Worm (Caenorhabditis elegans) whole organism, L1 larva: Measurements from ENCODE around the gene C05D9.7.
A peak's percentile ranks its signal among the peaks of the same experiment; 100 is the strongest.

Source experiments
- C04F5.9 ChIP-seq: sonication (generic microtip); optimal IDR thresholded peaks from 2 replicates; lab custom pipeline; 2016; ENCODE audit warnings: missing genetic modification characterization, missing compliant biosample characterization
- C16A3.4 ChIP-seq: fragments of 150-350 bp; optimal IDR thresholded peaks from 2 replicates; lab custom pipeline; 2014; ENCODE audit warnings: missing biosample characterization, missing genetic modification characterization
- Y116A8C.19 ChIP-seq: sonication (generic microtip); optimal IDR thresholded peaks from 2 replicates; lab custom pipeline; 2016; ENCODE audit warnings: missing compliant biosample characterization, missing genetic modification characterization, borderline replicate concordance
- aha-1 ChIP-seq: fragments of 150-350 bp; optimal IDR thresholded peaks from 2 replicates; lab custom pipeline; 2014; ENCODE audit warnings: missing biosample characterization, missing genetic modification characterization
- alr-1 ChIP-seq: fragments of 200-800 bp; sonication (Bioruptor generic); optimal IDR thresholded peaks from 2 replicates; lab custom pipeline; 2018; ENCODE audit warnings: borderline replicate concordance, mild to moderate bottlenecking, missing genetic modification characterization, missing compliant biosample characterization
- aly-2 ChIP-seq: fragments of 150-350 bp; optimal IDR thresholded peaks from 2 replicates; lab custom pipeline; 2014; ENCODE audit warnings: missing biosample characterization, missing genetic modification characterization
- ama-1 ChIP-seq: fragments of 150-350 bp; optimal IDR thresholded peaks from 2 replicates; lab custom pipeline; 2014
- blmp-1 ChIP-seq: fragments of 150-350 bp; optimal IDR thresholded peaks from 2 replicates; lab custom pipeline; 2014; ENCODE audit warnings: missing biosample characterization, missing genetic modification characterization
- ceh-63 ChIP-seq: fragments of 200-800 bp; sonication (Bioruptor generic); optimal IDR thresholded peaks from 2 replicates; lab custom pipeline; 2018; ENCODE audit warnings: mild to moderate bottlenecking, missing genetic modification characterization, missing compliant biosample characterization
- ceh-8 ChIP-seq: fragments of 200-800 bp; sonication (Bioruptor generic); optimal IDR thresholded peaks from 2 replicates; lab custom pipeline; 2018; ENCODE audit warnings: mild to moderate bottlenecking, missing genetic modification characterization, moderate library complexity, missing compliant biosample characterization
- ceh-82 ChIP-seq, 3 experiments: fragments of 150-350 bp in 1 of 3; sonication (generic microtip) in 2 of 3; optimal IDR thresholded peaks; 2 replicates each; lab custom pipeline; 2014 to 2017; ENCODE audit warnings: missing biosample characterization in 3 of 3, missing genetic modification characterization in 3 of 3
- ceh-90 ChIP-seq: sonication (generic microtip); optimal IDR thresholded peaks from 2 replicates; lab custom pipeline; 2016; ENCODE audit warnings: missing genetic modification characterization, missing compliant biosample characterization
- dpl-1 ChIP-seq, 3 experiments: fragments of 150-350 bp in 2 of 3; sonication (generic microtip) in 1 of 3; optimal IDR thresholded peaks; 2 replicates each; lab custom pipeline; 2014 to 2017; ENCODE audit warnings: missing biosample characterization in 3 of 3, missing genetic modification characterization in 3 of 3, missing genetic modification reagents in 3 of 3
- dsc-1 ChIP-seq: sonication (generic microtip); optimal IDR thresholded peaks from 2 replicates; lab custom pipeline; 2016; ENCODE audit warnings: mild to moderate bottlenecking, missing genetic modification characterization, missing compliant biosample characterization
- efl-1 ChIP-seq, 4 experiments: fragments of 150-350 bp; optimal IDR thresholded peaks in 3 of 4; peaks in 1 of 4; 1 replicate in 1 of 4; 2 replicates in 3 of 4; lab custom pipeline; 2014; ENCODE audit warnings: missing biosample characterization in 2 of 4, missing genetic modification characterization in 2 of 4, missing genetic modification reagents in 2 of 4
- efl-3 ChIP-seq: fragments of 200-800 bp; sonication (Bioruptor generic); optimal IDR thresholded peaks from 2 replicates; lab custom pipeline; 2018; ENCODE audit warnings: mild to moderate bottlenecking, missing genetic modification characterization, missing compliant biosample characterization
- egl-13 ChIP-seq: sonication (generic microtip); optimal IDR thresholded peaks from 2 replicates; lab custom pipeline; 2016; ENCODE audit warnings: missing genotype, missing genetic modification reagents, missing genetic modification characterization, missing compliant biosample characterization
- egl-27 ChIP-seq, 2 experiments: fragments of 150-350 bp in 1 of 2; sonication (generic microtip); optimal IDR thresholded peaks; 3 replicates each; lab custom pipeline; 2017 to 2018; ENCODE audit warnings: missing biosample characterization in 2 of 2, missing genetic modification characterization in 2 of 2, missing genetic modification reagents in 2 of 2
- elt-2 ChIP-seq: sonication (generic microtip); optimal IDR thresholded peaks from 2 replicates; lab custom pipeline; 2016; ENCODE audit warnings: missing genetic modification characterization, mild to moderate bottlenecking, inconsistent platforms, missing compliant biosample characterization, missing genetic modification reagents
- ets-5 ChIP-seq: fragments of 200-800 bp; sonication (Bioruptor generic); IDR thresholded peaks from 2 replicates; pipeline ENCODE4 v1.3.6; 2022; ENCODE audit warnings: missing genetic modification characterization, missing compliant biosample characterization
- fkh-8 ChIP-seq: sonication (generic microtip); optimal IDR thresholded peaks from 2 replicates; lab custom pipeline; 2016; ENCODE audit warnings: mild to moderate bottlenecking, missing genetic modification characterization, missing compliant biosample characterization
- fos-1 ChIP-seq: fragments of 150-350 bp; optimal IDR thresholded peaks from 2 replicates; lab custom pipeline; 2014; ENCODE audit warnings: missing biosample characterization, missing genetic modification characterization
- grh-1 ChIP-seq: fragments of 200-800 bp; sonication (Bioruptor generic); IDR thresholded peaks from 2 replicates; pipeline ENCODE4 v1.3.6; 2022; ENCODE audit warnings: missing genetic modification reagents, missing genetic modification characterization, missing compliant biosample characterization
- irx-1 ChIP-seq: sonication (generic microtip); optimal IDR thresholded peaks from 2 replicates; lab custom pipeline; 2016; ENCODE audit warnings: missing genetic modification characterization, missing compliant biosample characterization
- jun-1 ChIP-seq: fragments of 150-350 bp; optimal IDR thresholded peaks from 2 replicates; lab custom pipeline; 2014; ENCODE audit warnings: missing biosample characterization, missing genetic modification reagents, missing genetic modification characterization
- lin-39 ChIP-seq: fragments of 150-350 bp; optimal IDR thresholded peaks from 2 replicates; lab custom pipeline; 2014; ENCODE audit warnings: missing biosample characterization, missing genetic modification reagents, missing genetic modification characterization
- lir-3 ChIP-seq: sonication (generic microtip); optimal IDR thresholded peaks from 2 replicates; lab custom pipeline; 2016; ENCODE audit warnings: mild to moderate bottlenecking, missing genetic modification characterization, moderate library complexity, missing compliant biosample characterization; ENCODE audit not compliant: poor library complexity
- lsy-2 ChIP-seq, 2 experiments: fragments of 150-350 bp; optimal IDR thresholded peaks; 2 replicates each; lab custom pipeline; 2014; ENCODE audit warnings: missing biosample characterization in 2 of 2, missing genetic modification characterization in 2 of 2
- mef-2 ChIP-seq: fragments of 150-350 bp; optimal IDR thresholded peaks from 2 replicates; lab custom pipeline; 2014; ENCODE audit warnings: missing biosample characterization, missing genetic modification characterization
- mep-1 ChIP-seq: fragments of 150-350 bp; optimal IDR thresholded peaks from 2 replicates; lab custom pipeline; 2014; ENCODE audit warnings: missing biosample characterization, missing genetic modification characterization
- nhr-12 ChIP-seq: sonication (generic microtip); optimal IDR thresholded peaks from 2 replicates; lab custom pipeline; 2017; ENCODE audit warnings: missing biosample characterization, missing genetic modification characterization
- nhr-19 ChIP-seq: fragments of 200-800 bp; sonication (Bioruptor generic); conservative IDR thresholded peaks from 2 replicates; pipeline ENCODE4 v1.3.6; 2022; ENCODE audit warnings: missing genetic modification characterization, missing compliant biosample characterization
- nhr-20 ChIP-seq: sonication (generic microtip); optimal IDR thresholded peaks from 2 replicates; lab custom pipeline; 2016; ENCODE audit warnings: mild to moderate bottlenecking, missing genetic modification characterization, missing compliant biosample characterization
- nhr-237 ChIP-seq: fragments of 150-350 bp; optimal IDR thresholded peaks from 2 replicates; lab custom pipeline; 2014; ENCODE audit warnings: missing biosample characterization, missing genetic modification characterization
- nhr-47 ChIP-seq: sonication (generic microtip); optimal IDR thresholded peaks from 2 replicates; lab custom pipeline; 2016; ENCODE audit warnings: mild to moderate bottlenecking, missing genetic modification characterization, moderate library complexity, missing compliant biosample characterization
- nhr-76 ChIP-seq: sonication (generic microtip); optimal IDR thresholded peaks from 2 replicates; lab custom pipeline; 2017; ENCODE audit warnings: missing biosample characterization, missing genetic modification characterization
- nhr-85 ChIP-seq: sonication (generic microtip); peaks from one replicate; lab custom pipeline; 2016; ENCODE audit warnings: missing genetic modification characterization, inconsistent platforms, missing compliant biosample characterization
- nhr-90 ChIP-seq: sonication (generic microtip); optimal IDR thresholded peaks from 2 replicates; lab custom pipeline; 2016; ENCODE audit warnings: mild to moderate bottlenecking, missing genetic modification characterization, missing compliant biosample characterization; ENCODE audit not compliant: poor library complexity
- pag-3 ChIP-seq: sonication (generic microtip); optimal IDR thresholded peaks from 2 replicates; lab custom pipeline; 2017; ENCODE audit warnings: missing genetic modification characterization, mild to moderate bottlenecking, missing compliant biosample characterization, antibody characterized with exemption, borderline replicate concordance; ENCODE audit not compliant: insufficient read depth
- pax-3 ChIP-seq: fragments of 200-800 bp; sonication (Bioruptor generic); optimal IDR thresholded peaks from 2 replicates; lab custom pipeline; 2018; ENCODE audit warnings: mild to moderate bottlenecking, missing genetic modification characterization, moderate library complexity, missing compliant biosample characterization
- rnt-1 ChIP-seq: sonication (generic microtip); optimal IDR thresholded peaks from 2 replicates; lab custom pipeline; 2016; ENCODE audit warnings: mild to moderate bottlenecking, missing genetic modification characterization, moderate library complexity, missing compliant biosample characterization
- skn-1 ChIP-seq: fragments of 150-350 bp; optimal IDR thresholded peaks from 2 replicates; lab custom pipeline; 2014; ENCODE audit warnings: missing biosample characterization, missing genetic modification characterization
- snu-23 ChIP-seq: sonication (generic microtip); optimal IDR thresholded peaks from 2 replicates; lab custom pipeline; 2016; ENCODE audit warnings: missing genetic modification characterization, missing compliant biosample characterization
- sox-4 ChIP-seq: sonication (generic microtip); optimal IDR thresholded peaks from 2 replicates; lab custom pipeline; 2016; ENCODE audit warnings: missing genetic modification characterization, missing compliant biosample characterization
- swsn-7 ChIP-seq: sonication (generic microtip); optimal IDR thresholded peaks from 2 replicates; lab custom pipeline; 2016; ENCODE audit warnings: missing genetic modification characterization, missing compliant biosample characterization
- unc-86 ChIP-seq: sonication (generic microtip); optimal IDR thresholded peaks from 2 replicates; lab custom pipeline; 2016; ENCODE audit warnings: missing genetic modification characterization, missing compliant biosample characterization
- unc-98 ChIP-seq: fragments of 200-800 bp; sonication (Bioruptor generic); IDR thresholded peaks from 2 replicates; pipeline ENCODE4 v1.3.6; 2022; ENCODE audit warnings: missing genetic modification characterization, missing compliant biosample characterization
- vab-15 ChIP-seq: sonication (generic microtip); optimal IDR thresholded peaks from 2 replicates; lab custom pipeline; 2017; ENCODE audit warnings: missing genotype, mild to moderate bottlenecking, missing genetic modification characterization, missing compliant biosample characterization
- xbp-1 ChIP-seq: sonication (generic microtip); optimal IDR thresholded peaks from 2 replicates; lab custom pipeline; 2016; ENCODE audit warnings: missing genetic modification characterization, missing compliant biosample characterization
- zag-1 ChIP-seq: fragments of 150-350 bp; optimal IDR thresholded peaks from 2 replicates; lab custom pipeline; 2014; ENCODE audit warnings: missing biosample characterization, missing genetic modification characterization

C05D9.7 gene

ce11 chrX:1141617-1142016, 22.4 kb upstream of the C05D9.7 start:
- TF ChIP-seq unc-86 (tag; lab: Kevin White, UChicago) (no peak), lir-3 (tag; lab: Kevin White, UChicago) (no peak), nhr-19 (GFP tag; lab: Robert Waterston, UW) (no peak), lsy-2 (tag; optimal IDR thresholded peaks at IDR 0.05; lab: Kevin White, UChicago) (no peak), Y116A8C.19 (no peak), aha-1 (no peak)

- no peak for TF ChIP-seq egl-13 (tag; lab: Kevin White, UChicago)
- TF ChIP-seq irx-1 (tag; lab: Kevin White, UChicago): peak; percentile 24
- TF ChIP-seq ama-1 (lab: Kevin White, UChicago): no peak
- no peak for TF ChIP-seq pag-3 (tag; lab: Kevin White, UChicago)
- peak; percentile 75 for TF ChIP-seq nhr-85
- TF ChIP-seq dsc-1: no peak
- no peak for TF ChIP-seq nhr-237 (tag; lab: Kevin White, UChicago)
- peak; percentile 57 for TF ChIP-seq nhr-47
- TF ChIP-seq zag-1 (tag; lab: Kevin White, UChicago): no peak
- peak; percentile 0 for TF ChIP-seq unc-86 (tag; lab: Kevin White, UChicago)
- peak in 2 of 3 experiments; percentile 6 to 56 for TF ChIP-seq ceh-82 (tag; optimal IDR thresholded peaks at IDR 0.05; lab: Kevin White, UChicago)
- TF ChIP-seq ceh-90: no peak
- TF ChIP-seq ets-5 (GFP tag; lab: Robert Waterston, UW): no peak
- peak; percentile 46 for TF ChIP-seq C16A3.4
- peak; percentile 35 for TF ChIP-seq mep-1
- no peak for TF ChIP-seq sox-4
- no peak for TF ChIP-seq lin-39 (tag; lab: Kevin White, UChicago)
- TF ChIP-seq efl-1 (optimal IDR thresholded peaks at IDR 0.05; lab: Kevin White, UChicago): peak; percentile 14 to 26
- peak; percentile 3 to 11 for TF ChIP-seq efl-1 (GFP tag; optimal IDR thresholded peaks at IDR 0.05 in 1 of 2; lab: Kevin White, UChicago)
- no peak for TF ChIP-seq egl-27 (tag; optimal IDR thresholded peaks at IDR 0.05; lab: Kevin White, UChicago)
- peak; percentile 27 for TF ChIP-seq xbp-1 (tag; lab: Kevin White, UChicago)
- no peak for TF ChIP-seq fkh-8 (tag; lab: Kevin White, UChicago)
- TF ChIP-seq nhr-12: no peak
- peak; percentile 33 for TF ChIP-seq swsn-7 (tag; lab: Kevin White, UChicago)
- TF ChIP-seq vab-15 (tag; lab: Kevin White, UChicago): peak; percentile 54
- TF ChIP-seq Y116A8C.19: no peak
- peak; percentile 74 for TF ChIP-seq snu-23 (GFP tag; lab: Kevin White, UChicago)
- TF ChIP-seq alr-1 (tag; lab: Kevin White, UChicago): no peak
- TF ChIP-seq ceh-63 (GFP tag; lab: Kevin White, UChicago): no peak
- no peak for TF ChIP-seq mef-2 (tag; lab: Kevin White, UChicago)
- peak in 2 of 3 experiments; percentile 29 to 34 for TF ChIP-seq dpl-1 (GFP tag; optimal IDR thresholded peaks at IDR 0.05; lab: Kevin White, UChicago)
- no peak for TF ChIP-seq ceh-8 (GFP tag; lab: Kevin White, UChicago)
- peak; percentile 84 for TF ChIP-seq grh-1
- peak; percentile 57 for TF ChIP-seq jun-1 (tag; lab: Kevin White, UChicago)
- TF ChIP-seq efl-3: no peak
- no peak for TF ChIP-seq elt-2 (tag; lab: Kevin White, UChicago)
- TF ChIP-seq nhr-20: peak; percentile 54
- no peak for TF ChIP-seq nhr-19 (GFP tag; lab: Robert Waterston, UW)
- TF ChIP-seq lsy-2 (tag; optimal IDR thresholded peaks at IDR 0.05; lab: Kevin White, UChicago): peak; percentile 10 to 49
- TF ChIP-seq fos-1 (tag; lab: Kevin White, UChicago): peak; percentile 13
- no peak for TF ChIP-seq pax-3 (tag; lab: Kevin White, UChicago)
- TF ChIP-seq C04F5.9 (tag; lab: Kevin White, UChicago): no peak
- TF ChIP-seq unc-98 (GFP tag; lab: Robert Waterston, UW): no peak
- TF ChIP-seq blmp-1: peak; percentile 38
- TF ChIP-seq skn-1 (tag; lab: Kevin White, UChicago): peak; percentile 87
- peak; percentile 52 for TF ChIP-seq nhr-90
- peak; percentile 47 for TF ChIP-seq rnt-1 (tag; lab: Kevin White, UChicago)
- TF ChIP-seq aly-2 (tag; lab: Kevin White, UChicago): no peak
- no peak for TF ChIP-seq nhr-76
Observed at ce11 chrX:1128503-1129036, 9.4 kb upstream of the C05D9.7 start, which contains the start of gene snx-1. Gene snx-1, plus strand, starts transcription at chrX:1128986.
